Worm (Caenorhabditis elegans): Measurements from ENCODE around the gene mup-4.
A peak's percentile ranks its signal among the peaks of the same experiment; 100 is the strongest.

mup-4 gene

DNA sequence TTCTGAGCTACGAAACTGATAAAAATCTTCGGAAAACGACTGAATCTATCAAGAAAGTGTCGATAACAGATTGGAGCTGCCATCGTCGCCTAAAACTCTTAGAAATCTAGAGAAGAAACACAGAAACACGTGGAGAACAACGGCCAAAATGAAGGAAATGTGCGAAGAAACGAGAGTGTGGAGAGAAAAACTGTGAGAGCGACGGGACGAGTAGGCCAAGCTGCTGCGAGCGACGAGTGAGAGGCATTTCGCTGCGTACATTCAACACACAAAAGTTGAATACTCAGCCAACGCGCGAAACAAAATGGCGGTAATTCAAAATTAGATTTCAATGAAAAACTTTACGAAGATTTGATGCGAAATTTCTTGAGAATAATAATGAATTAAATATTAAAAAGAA, 9.4 kb upstream of the mup-4 start (continued):
- 0 out of 2 replicates have a peak, but pooled peaks have one; percentile 20 for TF ChIP-seq Y105C5A.15 (GFP tag; IDR thresholded peaks at IDR 0.05)
- TF ChIP-seq tag-97 (GFP tag; IDR thresholded peaks at IDR 0.05), result no peak
- no peak for TF ChIP-seq ztf-11 (tag; optimal IDR thresholded peaks at IDR 0.05)
- no peak for TF ChIP-seq zfp-2 (tag; optimal IDR thresholded peaks at IDR 0.05)
- no peak for TF ChIP-seq cey-2 (tag; optimal IDR thresholded peaks at IDR 0.05; ENCODE audit: borderline replicate concordance, insufficient read depth)
- 0 out of 2 replicates have a peak, but pooled peaks have one; percentile 50 for TF ChIP-seq vab-7 (GFP tag; IDR thresholded peaks at IDR 0.05)
- TF ChIP-seq hlh-11 (tag; optimal IDR thresholded peaks at IDR 0.05), result peak; percentile 96
- peak; percentile 72 for TF ChIP-seq duxl-1 (tag; optimal IDR thresholded peaks at IDR 0.05; ENCODE audit: poor library complexity)
- 0 out of 2 replicates have a peak, but pooled peaks have one; percentile 55 for TF ChIP-seq arid-1 (GFP tag; conservative IDR thresholded peaks at IDR 0.05)
- TF ChIP-seq lir-3 (tag; optimal IDR thresholded peaks at IDR 0.05), result no peak
- TF ChIP-seq snpc-1.2 (GFP tag; IDR thresholded peaks at IDR 0.05), result no peak
- TF ChIP-seq nhr-102 (tag; optimal IDR thresholded peaks at IDR 0.05), result peak; percentile 64
- no peak for TF ChIP-seq snpc-4 (tag; optimal IDR thresholded peaks at IDR 0.05)
- TF ChIP-seq lim-7 (GFP tag; IDR thresholded peaks at IDR 0.05), result no peak
- no peak; the same call in 1 of the 2 replicates for TF ChIP-seq egl-43 (GFP tag; IDR thresholded peaks at IDR 0.05)
- no peak for TF ChIP-seq F49E8.2 (tag; optimal IDR thresholded peaks at IDR 0.05; ENCODE audit: borderline replicate concordance)
- peak; percentile 59 for TF ChIP-seq pha-4 (GFP tag; IDR thresholded peaks at IDR 0.05)
- TF ChIP-seq pha-4 (tag; optimal IDR thresholded peaks at IDR 0.05), result no peak

DNA sequence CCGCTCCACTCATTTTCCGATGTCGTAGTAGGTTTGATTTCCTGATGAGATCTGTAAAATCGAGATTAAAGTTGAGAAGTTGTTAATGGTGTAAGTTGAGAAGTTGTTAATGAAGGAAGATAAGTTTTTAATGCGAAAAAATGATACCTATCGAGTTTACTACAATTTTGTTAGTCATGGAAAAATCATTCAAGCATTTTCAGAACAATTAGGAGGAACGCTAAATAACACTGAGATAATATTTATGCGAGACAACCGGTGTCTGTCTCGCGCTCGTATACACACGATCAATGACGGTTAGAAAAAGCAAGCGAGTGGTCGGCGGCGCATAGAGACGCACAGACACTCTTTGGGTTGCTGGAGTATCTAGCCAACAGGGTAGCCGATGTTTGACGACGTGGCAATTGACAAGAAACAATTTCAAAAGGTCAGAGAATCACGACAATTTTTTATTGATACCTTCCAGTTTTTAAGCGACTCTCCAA, 8.9 kb upstream of the mup-4 start, which contains the start of gene cgh-1:
TSS of gene cgh-1 (minus strand) at position 51 of the 485 bp plus-strand sequence.
- TF ChIP-seq nhr-41 (GFP tag; IDR thresholded peaks at IDR 0.05), result 0 out of 2 replicates have a peak, but pooled peaks have one; percentile 4
- peak in 1 of 2 experiments; percentile 69 for TF ChIP-seq unc-62 (GFP tag; optimal IDR thresholded peaks at IDR 0.05 in 1 of 2)
- no peak for TF ChIP-seq unc-62 (tag; optimal IDR thresholded peaks at IDR 0.05)
- TF ChIP-seq cey-2 (tag; optimal IDR thresholded peaks at IDR 0.05; ENCODE audit: borderline replicate concordance, insufficient read depth), result no peak
- TF ChIP-seq dve-1 (tag; optimal IDR thresholded peaks at IDR 0.05; ENCODE audit: insufficient read depth), result no peak
- peak; percentile 58; the same call in 1 of the 2 replicates for TF ChIP-seq snpc-1.2 (GFP tag; IDR thresholded peaks at IDR 0.05)
- peak; percentile 30; the same call in 1 of the 2 replicates for TF ChIP-seq ctbp-1 (GFP tag; IDR thresholded peaks at IDR 0.05)
- peak; percentile 28 for TF ChIP-seq mes-2 (tag; optimal IDR thresholded peaks at IDR 0.05; ENCODE audit: poor library complexity, severe bottlenecking)
- TF ChIP-seq vab-7 (GFP tag; IDR thresholded peaks at IDR 0.05), result 0 out of 2 replicates have a peak, but pooled peaks have one; percentile 14

DNA sequence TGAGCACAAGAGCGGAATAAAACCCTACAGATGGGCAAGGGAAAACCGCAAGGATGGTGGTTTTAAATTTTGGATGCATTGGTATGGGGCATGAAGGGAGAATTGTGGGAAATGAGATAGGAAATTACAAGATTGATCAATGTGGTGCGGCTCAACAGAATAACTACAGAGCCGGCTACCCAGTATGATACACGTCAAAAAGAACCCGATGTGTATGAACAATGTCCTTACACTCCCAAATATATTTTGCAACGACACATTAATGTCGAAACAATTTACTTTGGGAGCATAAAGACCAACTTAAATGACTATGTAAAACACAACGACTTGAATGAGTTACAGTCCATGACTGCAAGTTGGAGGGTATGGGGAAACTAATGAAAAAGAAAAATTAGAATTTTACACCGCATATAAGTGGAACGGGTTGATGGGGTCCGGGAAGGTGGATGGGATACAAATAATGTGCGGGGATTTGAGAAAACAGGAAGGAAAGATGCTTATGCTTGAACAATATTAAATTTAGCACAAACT, 6.8 kb upstream of the mup-4 start:
- TF ChIP-seq nhr-77 (tag; optimal IDR thresholded peaks at IDR 0.05) (no peak), snpc-1.2 (GFP tag; IDR thresholded peaks at IDR 0.05) (0 out of 2 replicates have a peak, but pooled peaks have one; percentile 38), Y5F2A.4 (GFP tag; optimal IDR thresholded peaks at IDR 0.05) (no peak), daf-19 (GFP tag; conservative IDR thresholded peaks at IDR 0.05) (peak; percentile 64; the same call in 1 of the 2 replicates), madf-5 (GFP tag; IDR thresholded peaks at IDR 0.05) (peak in 1 of 2 experiments; percentile 4; a peak in 2 of 4 replicates), pha-4 (GFP tag; IDR thresholded peaks at IDR 0.05) (peak; percentile 27; the same call in 1 of the 2 replicates), pha-4 (tag; optimal IDR thresholded peaks at IDR 0.05) (no peak), nhr-41 (GFP tag; IDR thresholded peaks at IDR 0.05) (0 out of 2 replicates have a peak, but pooled peaks have one; percentile 5), php-3 (GFP tag; IDR thresholded peaks at IDR 0.05) (0 out of 2 replicates have a peak, but pooled peaks have one; percentile 5), R02D3.7 (tag; optimal IDR thresholded peaks at IDR 0.05) (no peak), ctbp-1 (GFP tag; IDR thresholded peaks at IDR 0.05) (0 out of 2 replicates have a peak, but pooled peaks have one; percentile 16), lin-38 (GFP tag; IDR thresholded peaks at IDR 0.05) (peak; percentile 35; the same call in 1 of the 2 replicates), arid-1 (GFP tag; conservative IDR thresholded peaks at IDR 0.05) (peak; percentile 38; the same call in 1 of the 2 replicates)

DNA sequence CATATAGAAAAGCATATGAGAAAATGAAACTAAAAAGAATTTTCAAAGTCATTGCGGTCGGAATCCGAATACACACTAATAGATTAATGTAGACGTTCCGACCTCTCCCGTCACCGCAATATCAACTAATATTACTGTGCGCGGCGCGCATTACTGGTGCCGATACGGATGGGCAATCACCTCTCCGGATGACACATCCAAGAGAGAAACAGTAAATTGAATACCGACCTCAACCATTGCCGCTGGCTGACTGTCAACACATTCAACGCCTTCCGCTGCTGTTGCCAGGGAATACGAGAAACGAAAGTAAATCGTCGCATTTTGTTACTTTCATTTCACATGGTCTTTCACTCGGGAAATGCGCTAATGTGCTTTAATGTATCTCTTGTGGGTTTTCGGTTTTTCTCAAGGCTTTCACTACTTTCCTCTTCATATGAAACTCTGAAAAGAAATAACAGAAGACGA, 6.0 kb upstream of the mup-4 start:
- no peak for TF ChIP-seq zfp-3 (GFP tag; conservative IDR thresholded peaks at IDR 0.05)
- TF ChIP-seq egl-27 (tag; optimal IDR thresholded peaks at IDR 0.05), result no peak
- peak; percentile 24 for TF ChIP-seq zip-2 (tag; optimal IDR thresholded peaks at IDR 0.05)
- TF ChIP-seq aha-1 (tag), result peak; percentile 43
- no peak for TF ChIP-seq mxl-3 (GFP tag; optimal IDR thresholded peaks at IDR 0.05)
- no peak for TF ChIP-seq unc-62 (GFP tag; optimal IDR thresholded peaks at IDR 0.05 in 1 of 2)
- TF ChIP-seq unc-62 (tag; optimal IDR thresholded peaks at IDR 0.05), result no peak
- TF ChIP-seq ceh-82 (tag; optimal IDR thresholded peaks at IDR 0.05), result no peak
- TF ChIP-seq daf-19 (GFP tag; conservative IDR thresholded peaks at IDR 0.05), result no peak; the same call in 1 of the 2 replicates
- no peak for TF ChIP-seq attf-4 (tag; optimal IDR thresholded peaks at IDR 0.05)
- no peak for TF ChIP-seq dmd-6 (GFP tag; IDR thresholded peaks at IDR 0.05)
- TF ChIP-seq nhr-25 (tag; optimal IDR thresholded peaks at IDR 0.05; ENCODE audit: borderline replicate concordance, insufficient read depth), result peak; percentile 39
- TF ChIP-seq F49E8.2 (tag; optimal IDR thresholded peaks at IDR 0.05; ENCODE audit: borderline replicate concordance), result peak; percentile 72
- TF ChIP-seq hif-1 (tag; optimal IDR thresholded peaks at IDR 0.05), result no peak
- no peak for TF ChIP-seq snpc-4 (tag; optimal IDR thresholded peaks at IDR 0.05)
- TF ChIP-seq zfp-2 (tag; optimal IDR thresholded peaks at IDR 0.05), result no peak

Measured in whole organism, L4 larva.